Worm (Caenorhabditis elegans) whole organism, midembryonic: ENCODE data around the gene clec-66.

ENCODE experiments used
- T22C8.4 ChIP-seq: fragments of 200-800 bp; sonication (Bioruptor generic); IDR thresholded peaks from 2 replicates; pipeline ENCODE4 v1.3.6; 2022; ENCODE audit warnings: missing genetic modification characterization, missing compliant biosample characterization
- flt-1 ChIP-seq: fragments of 200-800 bp; sonication (Bioruptor generic); IDR thresholded peaks from 2 replicates; pipeline ENCODE4 v1.3.6; 2022; ENCODE audit warnings: missing genetic modification characterization, missing compliant biosample characterization
- ref-1 ChIP-seq: fragments of 200-800 bp; sonication (Bioruptor generic); conservative IDR thresholded peaks from 2 replicates; pipeline ENCODE4 v1.3.6; 2022; ENCODE audit warnings: missing genetic modification reagents, missing genetic modification characterization, missing compliant biosample characterization
- tab-1 ChIP-seq: fragments of 200-800 bp; sonication (Bioruptor generic); IDR thresholded peaks from 2 replicates; pipeline ENCODE4 v1.3.6; 2022; ENCODE audit warnings: missing genetic modification characterization, missing compliant biosample characterization
- ztf-23 ChIP-seq: fragments of 200-800 bp; sonication (Bioruptor generic); IDR thresholded peaks from 2 replicates; pipeline ENCODE4 v1.3.6; 2022; ENCODE audit warnings: missing genetic modification reagents, missing genetic modification characterization, missing compliant biosample characterization
- ztf-29 ChIP-seq: fragments of 200-800 bp; sonication (Bioruptor generic); IDR thresholded peaks from 2 replicates; pipeline ENCODE4 v1.3.6; 2022; ENCODE audit warnings: missing genetic modification reagents, missing genetic modification characterization, missing compliant biosample characterization

- TF ChIP-seq ref-1 (GFP tag; lab: Robert Waterston, UW), result no peak
- no peak for TF ChIP-seq ztf-29 (GFP tag; lab: Robert Waterston, UW)
- TF ChIP-seq ztf-23 (GFP tag; lab: Robert Waterston, UW), result no peak
- no peak for TF ChIP-seq T22C8.4 (GFP tag; lab: Robert Waterston, UW)
- TF ChIP-seq tab-1 (GFP tag; lab: Robert Waterston, UW), result no peak
- no peak for TF ChIP-seq flt-1
Observed at ce11 chrII:12908779-12909178, 4.6 kb downstream of the clec-66 start, which contains the start of gene ddn-2.
